Fruit fly (Drosophila melanogaster) whole organism, embryonic: ENCODE data around the gene HDAC4.

ENCODE experiments used
- Atf3 ChIP-seq: fragments of 200-800 bp; sonication (Bioruptor generic); optimal IDR thresholded peaks from 3 replicates; lab custom pipeline; 2016; ENCODE audit warnings: missing biosample characterization, missing genetic modification characterization
- CG11093 ChIP-seq: fragments of 200-800 bp; sonication (Bioruptor generic); IDR thresholded peaks from 3 replicates; pipeline ENCODE4 v1.3.6; 2022; ENCODE audit warnings: missing biosample characterization, missing genetic modification characterization
- CG12299 ChIP-seq: fragments of 200-800 bp; sonication (Bioruptor generic); optimal IDR thresholded peaks from 2 replicates; lab custom pipeline; 2018; ENCODE audit warnings: missing biosample characterization, mild to moderate bottlenecking, missing genetic modification characterization
- CG12659 ChIP-seq: fragments of 200-800 bp; sonication (Bioruptor generic); optimal IDR thresholded peaks from 3 replicates; lab custom pipeline; 2017; ENCODE audit warnings: mild to moderate bottlenecking, missing biosample characterization, missing genetic modification reagents, missing genetic modification characterization
- CG13296 ChIP-seq: fragments of 200-800 bp; sonication (Bioruptor generic); optimal IDR thresholded peaks from 3 replicates; lab custom pipeline; 2018; ENCODE audit warnings: missing biosample characterization, mild to moderate bottlenecking, missing genetic modification characterization
- CG14441 ChIP-seq: fragments of 200-800 bp; sonication (Bioruptor generic); IDR thresholded peaks from 2 replicates; pipeline ENCODE4 v1.3.6; 2022; ENCODE audit warnings: missing biosample characterization, missing genetic modification characterization
- CG1647 ChIP-seq: fragments of 200-800 bp; sonication (Bioruptor generic); optimal IDR thresholded peaks from 3 replicates; lab custom pipeline; 2016; ENCODE audit warnings: missing biosample characterization, missing genetic modification characterization
- CG1792 ChIP-seq: fragments of 200-800 bp; sonication (Bioruptor generic); optimal IDR thresholded peaks from 2 replicates; lab custom pipeline; 2016; ENCODE audit warnings: missing biosample characterization, missing genetic modification characterization
- CG18011 ChIP-seq: fragments of 200-800 bp; sonication (Bioruptor generic); optimal IDR thresholded peaks from 2 replicates; lab custom pipeline; 2017; ENCODE audit warnings: missing biosample characterization, missing genetic modification characterization, mild to moderate bottlenecking, moderate library complexity, missing genotype
- CG18262 ChIP-seq: fragments of 200-800 bp; optimal IDR thresholded peaks from 3 replicates; lab custom pipeline; 2019; ENCODE audit warnings: missing biosample characterization, mild to moderate bottlenecking, missing genetic modification characterization, moderate library complexity
- CG18619 ChIP-seq: fragments of 200-800 bp; sonication (Bioruptor generic); optimal IDR thresholded peaks from 3 replicates; lab custom pipeline; 2017; ENCODE audit warnings: missing biosample characterization, mild to moderate bottlenecking, missing genetic modification characterization
- CG2199 ChIP-seq: fragments of 200-800 bp; sonication (Bioruptor generic); IDR thresholded peaks from 3 replicates; pipeline ENCODE4 v1.3.6; 2022; ENCODE audit warnings: missing biosample characterization, missing genetic modification characterization
- CG3065 ChIP-seq: fragments of 200-800 bp; sonication (Bioruptor generic); optimal IDR thresholded peaks from 2 replicates; lab custom pipeline; 2016; ENCODE audit warnings: missing biosample characterization, missing genetic modification characterization
- CG31441 ChIP-seq: fragments of 200-800 bp; sonication (Bioruptor generic); IDR thresholded peaks from 2 replicates; pipeline ENCODE4 v1.3.6; 2022; ENCODE audit warnings: missing biosample characterization, missing genetic modification characterization
- CG3163 ChIP-seq: fragments of 200-800 bp; sonication (Bioruptor generic); optimal IDR thresholded peaks from 3 replicates; lab custom pipeline; 2016; ENCODE audit warnings: missing biosample characterization, missing genetic modification characterization
- CG3847 ChIP-seq: fragments of 200-800 bp; sonication (Bioruptor generic); IDR thresholded peaks from 2 replicates; pipeline ENCODE4 v1.3.6; 2022; ENCODE audit warnings: missing biosample characterization, missing genetic modification characterization
- CG4617 ChIP-seq: fragments of 200-800 bp; sonication (Bioruptor generic); optimal IDR thresholded peaks from 3 replicates; lab custom pipeline; 2016; ENCODE audit warnings: missing biosample characterization, missing genetic modification characterization, borderline replicate concordance
- CG6765 ChIP-seq: fragments of 200-800 bp; sonication (Bioruptor generic); optimal IDR thresholded peaks from 3 replicates; lab custom pipeline; 2017; ENCODE audit warnings: missing biosample characterization, mild to moderate bottlenecking, missing genetic modification characterization
- CG7987 ChIP-seq: fragments of 200-800 bp; sonication (Bioruptor generic); optimal IDR thresholded peaks from 2 replicates; lab custom pipeline; 2018; ENCODE audit warnings: missing biosample characterization, mild to moderate bottlenecking, missing genetic modification characterization, moderate library complexity
- CG8765 ChIP-seq: fragments of 200-800 bp; sonication (Bioruptor generic); IDR thresholded peaks from 2 replicates; pipeline ENCODE4 v1.3.6; 2022; ENCODE audit warnings: missing biosample characterization, missing genetic modification characterization
- CG8924 ChIP-seq: fragments of 200-800 bp; optimal IDR thresholded peaks from 3 replicates; lab custom pipeline; 2019; ENCODE audit warnings: missing biosample characterization, mild to moderate bottlenecking, missing genetic modification characterization, moderate library complexity
- CG9215 ChIP-seq: fragments of 200-800 bp; sonication (Bioruptor generic); IDR thresholded peaks from 2 replicates; pipeline ENCODE4 v1.3.6; 2022; ENCODE audit warnings: missing biosample characterization, missing genetic modification characterization
- CG9727 ChIP-seq: fragments of 200-800 bp; sonication (Bioruptor generic); optimal IDR thresholded peaks from 3 replicates; lab custom pipeline; 2017; ENCODE audit warnings: missing biosample characterization, mild to moderate bottlenecking, missing genetic modification characterization
- Fer2 ChIP-seq: fragments of 200-800 bp; sonication (Bioruptor generic); optimal IDR thresholded peaks from 2 replicates; lab custom pipeline; 2018; ENCODE audit warnings: missing biosample characterization, mild to moderate bottlenecking, missing genetic modification characterization, moderate library complexity
- Gsc ChIP-seq: fragments of 200-800 bp; sonication (Bioruptor generic); IDR thresholded peaks from 2 replicates; pipeline ENCODE4 v1.3.6; 2022; ENCODE audit warnings: missing biosample characterization, missing genetic modification characterization
- Gug ChIP-seq: fragments of 200-800 bp; sonication (Bioruptor generic); IDR thresholded peaks from 4 replicates; pipeline ENCODE4 v1.3.6; 2022; ENCODE audit warnings: missing biosample characterization, missing genetic modification characterization
- Hand ChIP-seq: fragments of 200-800 bp; sonication (Bioruptor generic); optimal IDR thresholded peaks from 2 replicates; lab custom pipeline; 2017; ENCODE audit warnings: mild to moderate bottlenecking, missing biosample characterization, missing genetic modification reagents, missing genetic modification characterization
- MTF-1 ChIP-seq: fragments of 200-800 bp; sonication (Bioruptor generic); optimal IDR thresholded peaks from 2 replicates; lab custom pipeline; 2018; ENCODE audit warnings: missing biosample characterization, mild to moderate bottlenecking, missing genetic modification characterization, borderline replicate concordance
- Nf-YC ChIP-seq: fragments of 200-800 bp; optimal IDR thresholded peaks from 3 replicates; lab custom pipeline; 2019; ENCODE audit warnings: missing biosample characterization, mild to moderate bottlenecking, missing genetic modification characterization, moderate library complexity
- Ptx1 ChIP-seq: fragments of 200-800 bp; sonication (Bioruptor generic); IDR thresholded peaks from 2 replicates; pipeline ENCODE4 v1.3.6; 2022; ENCODE audit warnings: missing biosample characterization, missing genetic modification characterization
- Sin3A ChIP-seq: fragments of >200 bp; optimal IDR thresholded peaks from 2 replicates; lab custom pipeline; 2018
- Sry-β ChIP-seq: fragments of 200-800 bp; sonication (Bioruptor generic); optimal IDR thresholded peaks from 2 replicates; lab custom pipeline; 2018; ENCODE audit warnings: missing biosample characterization, mild to moderate bottlenecking, missing genetic modification characterization, moderate library complexity
- Vsx1 ChIP-seq: fragments of 200-800 bp; sonication (Bioruptor generic); optimal IDR thresholded peaks from 2 replicates; lab custom pipeline; 2017; ENCODE audit warnings: missing biosample characterization, mild to moderate bottlenecking, missing genetic modification characterization, missing genetic modification reagents
- Xbp1 ChIP-seq: fragments of 200-800 bp; sonication (Bioruptor generic); optimal IDR thresholded peaks from 3 replicates; lab custom pipeline; 2016; ENCODE audit warnings: missing biosample characterization, mild to moderate bottlenecking, missing genetic modification characterization
- ci ChIP-seq: fragments of 200-800 bp; sonication (Bioruptor generic); IDR thresholded peaks from 3 replicates; pipeline ENCODE4 v1.3.6; 2022; ENCODE audit warnings: missing biosample characterization, missing genetic modification characterization
- danr ChIP-seq: fragments of 200-800 bp; sonication (Bioruptor generic); IDR thresholded peaks from 2 replicates; pipeline ENCODE4 v1.3.6; 2022; ENCODE audit warnings: missing biosample characterization, missing genetic modification characterization
- dmrt99B ChIP-seq: fragments of 200-800 bp; sonication (Bioruptor generic); optimal IDR thresholded peaks from 2 replicates; lab custom pipeline; 2018; ENCODE audit warnings: missing biosample characterization, mild to moderate bottlenecking, missing genetic modification characterization, moderate library complexity
- fd102C ChIP-seq: fragments of 200-800 bp; sonication (Bioruptor generic); optimal IDR thresholded peaks from 2 replicates; lab custom pipeline; 2018; ENCODE audit warnings: missing biosample characterization, mild to moderate bottlenecking, missing genetic modification characterization, moderate library complexity
- fu2 ChIP-seq: fragments of 200-800 bp; sonication (Bioruptor generic); optimal IDR thresholded peaks from 2 replicates; lab custom pipeline; 2016; ENCODE audit warnings: missing biosample characterization, missing genetic modification characterization
- lola ChIP-seq, 3 experiments: fragments of >200 bp in 2 of 3; fragments of 200-800 bp in 1 of 3; sonication (Bioruptor generic) in 1 of 3; optimal IDR thresholded peaks; 2 replicates each; lab custom pipeline; 2017 to 2019; ENCODE audit warnings: missing biosample characterization in 3 of 3, missing genetic modification characterization in 3 of 3, mild to moderate bottlenecking in 1 of 3, moderate library complexity in 1 of 3
- nerfin-1 ChIP-seq: fragments of 200-800 bp; sonication (Bioruptor generic); optimal IDR thresholded peaks from 3 replicates; lab custom pipeline; 2019; ENCODE audit warnings: missing biosample characterization, mild to moderate bottlenecking, missing genetic modification characterization, moderate library complexity
- p53 ChIP-seq: fragments of 200-800 bp; sonication (Bioruptor generic); optimal IDR thresholded peaks from 2 replicates; lab custom pipeline; 2016; ENCODE audit warnings: missing biosample characterization, missing genetic modification characterization
- pros ChIP-seq: fragments of 200-800 bp; sonication (Bioruptor generic); optimal IDR thresholded peaks from 3 replicates; lab custom pipeline; 2019; ENCODE audit warnings: missing biosample characterization, mild to moderate bottlenecking, missing genetic modification characterization, moderate library complexity
- pum ChIP-seq: fragments of 200-800 bp; sonication (Bioruptor generic); optimal IDR thresholded peaks from 2 replicates; lab custom pipeline; 2016; ENCODE audit warnings: missing biosample characterization, missing genetic modification characterization
- sqz ChIP-seq: fragments of 200-800 bp; sonication (Bioruptor generic); optimal IDR thresholded peaks from 3 replicates; lab custom pipeline; 2018; ENCODE audit warnings: missing biosample characterization, mild to moderate bottlenecking, missing genetic modification characterization
- tna ChIP-seq: fragments of 200-800 bp; sonication (Bioruptor generic); IDR thresholded peaks from 2 replicates; pipeline ENCODE4 v1.3.6; 2022; ENCODE audit warnings: missing biosample characterization, missing genetic modification characterization; ENCODE audit not compliant: partially characterized antibody
- unpg ChIP-seq: fragments of 200-800 bp; sonication (Bioruptor generic); optimal IDR thresholded peaks from 3 replicates; lab custom pipeline; 2018; ENCODE audit warnings: missing biosample characterization, mild to moderate bottlenecking, missing genetic modification characterization, moderate library complexity
- vfl ChIP-seq: fragments of 200-800 bp; sonication (Bioruptor generic); optimal IDR thresholded peaks from 2 replicates; lab custom pipeline; 2016; ENCODE audit warnings: missing biosample characterization, missing genetic modification characterization
- z ChIP-seq: fragments of 200-800 bp; sonication (Bioruptor generic); IDR thresholded peaks from 3 replicates; pipeline ENCODE4 v1.3.6; 2022; ENCODE audit warnings: missing biosample characterization, missing genetic modification characterization
- zen2 ChIP-seq: fragments of 200-800 bp; sonication (Bioruptor generic); IDR thresholded peaks from 3 replicates; pipeline ENCODE4 v1.3.6; 2022; ENCODE audit warnings: missing biosample characterization, missing genetic modification characterization; ENCODE audit not compliant: partially characterized antibody
- zfh1 ChIP-seq: fragments of 200-800 bp; sonication (Bioruptor generic); IDR thresholded peaks from 3 replicates; pipeline ENCODE4 v1.3.6; 2022; ENCODE audit warnings: missing biosample characterization, missing genetic modification characterization

The HDAC4 gene

dm6 chrX:13214056-13214455 is 71.4 kb downstream of the HDAC4 start:
- TF ChIP-seq CG8924 (tag; lab: Kevin White, UChicago) (no peak), CG14441 (peak; percentile 73), CG1792 (GFP tag; lab: Kevin White, UChicago) (no peak), CG18619 (GFP tag; lab: Kevin White, UChicago) (peak; percentile 32), CG1647 (GFP tag; lab: Kevin White, UChicago) (peak; percentile 0), Sry-β (GFP tag; lab: Kevin White, UChicago) (no peak), CG13296 (GFP tag; lab: Kevin White, UChicago) (peak; percentile 13), Gsc (GFP tag; lab: Robert Waterston, UW) (no peak), vfl (GFP tag; lab: Kevin White, UChicago) (peak; percentile 35), danr (GFP tag; lab: Robert Waterston, UW) (no peak), fd102C (GFP tag; lab: Kevin White, UChicago) (no peak), CG3065 (GFP tag; lab: Kevin White, UChicago) (peak; percentile 22), CG18011 (GFP tag; lab: Kevin White, UChicago) (peak; percentile 98), CG9727 (GFP tag; lab: Kevin White, UChicago) (peak; percentile 59), zfh1 (peak; percentile 63; the same call in 1 of the 3 replicates), CG9215 (peak; percentile 37; the same call in 1 of the 2 replicates), p53 (GFP tag; lab: Kevin White, UChicago) (no peak), Xbp1 (GFP tag; lab: Kevin White, UChicago) (peak; percentile 74), z (GFP tag; lab: Robert Waterston, UW) (no peak), nerfin-1 (no peak), fu2 (GFP tag; lab: Kevin White, UChicago) (peak; percentile 52), CG12659 (peak; percentile 60), CG3163 (peak; percentile 31), Atf3 (peak; percentile 42), CG31441 (GFP tag; lab: Robert Waterston, UW) (peak; percentile 15; the same call in 1 of the 2 replicates), lola (GFP tag; optimal IDR thresholded peaks at IDR 0.05; lab: Kevin White, UChicago) (peak in 1 of 3 experiments; percentile 2), pum (GFP tag; lab: Kevin White, UChicago) (peak; percentile 58), Fer2 (tag; lab: Kevin White, UChicago) (no peak), CG3847 (GFP tag; lab: Robert Waterston, UW) (peak; percentile 39), sqz (peak; percentile 8), Vsx1 (GFP tag; lab: Kevin White, UChicago) (no peak), zen2 (no peak), CG11093 (GFP tag; lab: Robert Waterston, UW) (no peak), unpg (GFP tag; lab: Kevin White, UChicago) (peak; percentile 69), Gug (peak; percentile 50; the same call in 1 of the 4 replicates), CG18262 (tag; lab: Kevin White, UChicago) (peak; percentile 58), MTF-1 (GFP tag; lab: Kevin White, UChicago) (peak; percentile 35), Ptx1 (GFP tag; lab: Robert Waterston, UW) (peak; percentile 75), Nf-YC (peak; percentile 6), CG2199 (GFP tag; lab: Robert Waterston, UW) (no peak), CG12299 (peak; percentile 4), Hand (no peak), dmrt99B (tag; lab: Kevin White, UChicago) (peak; percentile 66), CG6765 (GFP tag; lab: Kevin White, UChicago) (no peak), Sin3A (lab: Kevin White, UChicago) (no peak), CG7987 (GFP tag; lab: Kevin White, UChicago) (no peak), tna (GFP tag; lab: Robert Waterston, UW) (no peak), CG8765 (no peak), ci (peak; percentile 88), CG4617 (GFP tag; lab: Kevin White, UChicago) (no peak), pros (GFP tag; lab: Kevin White, UChicago) (no peak)
